Worm (Caenorhabditis elegans) whole organism, L2 larva: ENCODE measurements around the gene D2007.2.

Experiments used
- C34F6.9 ChIP-seq: fragments of 150-350 bp; optimal IDR thresholded peaks from 2 replicates; lab custom pipeline; 2014; ENCODE audit warnings: missing biosample characterization, missing genetic modification characterization
- F13H6.1 ChIP-seq: sonication (generic microtip); optimal IDR thresholded peaks from 2 replicates; lab custom pipeline; 2016; ENCODE audit warnings: missing genetic modification characterization, missing compliant biosample characterization
- R02D3.7 ChIP-seq: fragments of 150-350 bp; optimal IDR thresholded peaks from 2 replicates; lab custom pipeline; 2014; ENCODE audit warnings: missing biosample characterization, missing genetic modification characterization
- alr-1 ChIP-seq: fragments of 150-350 bp; optimal IDR thresholded peaks from 2 replicates; lab custom pipeline; 2014; ENCODE audit warnings: missing biosample characterization, missing genetic modification characterization
- aly-2 ChIP-seq: fragments of 150-350 bp; optimal IDR thresholded peaks from 2 replicates; lab custom pipeline; 2014; ENCODE audit warnings: missing biosample characterization, missing genetic modification characterization
- ama-1 ChIP-seq: fragments of 150-350 bp; optimal IDR thresholded peaks from 2 replicates; lab custom pipeline; 2018; ENCODE audit warnings: inconsistent platforms
- blmp-1 ChIP-seq: sonication (generic microtip); optimal IDR thresholded peaks from 2 replicates; lab custom pipeline; 2017; ENCODE audit warnings: missing genetic modification characterization, mild to moderate bottlenecking, missing compliant biosample characterization, antibody characterized with exemption, moderate library complexity; ENCODE audit not compliant: insufficient read depth
- ceh-82 ChIP-seq: fragments of 150-350 bp; optimal IDR thresholded peaks from 2 replicates; lab custom pipeline; 2014; ENCODE audit warnings: missing biosample characterization, missing genetic modification characterization
- crh-2 ChIP-seq: sonication (generic microtip); optimal IDR thresholded peaks from 2 replicates; lab custom pipeline; 2017; ENCODE audit warnings: missing biosample characterization, missing genetic modification characterization
- dmd-4 ChIP-seq: sonication (generic microtip); optimal IDR thresholded peaks from 2 replicates; lab custom pipeline; 2017; ENCODE audit warnings: missing biosample characterization, missing genetic modification characterization
- egl-27 ChIP-seq: sonication (generic microtip); optimal IDR thresholded peaks from 3 replicates; lab custom pipeline; 2017; ENCODE audit warnings: missing biosample characterization, missing genetic modification reagents, missing genetic modification characterization
- elt-1 ChIP-seq: fragments of 150-350 bp; optimal IDR thresholded peaks from 2 replicates; lab custom pipeline; 2014; ENCODE audit warnings: missing biosample characterization, missing genetic modification characterization
- elt-3 ChIP-seq: sonication (generic microtip); optimal IDR thresholded peaks from 2 replicates; lab custom pipeline; 2017; ENCODE audit warnings: missing biosample characterization, missing genetic modification characterization
- fos-1 ChIP-seq: fragments of 150-350 bp; optimal IDR thresholded peaks from 2 replicates; lab custom pipeline; 2014; ENCODE audit warnings: missing biosample characterization, missing genetic modification characterization
- gmeb-1 ChIP-seq: fragments of 150-350 bp; optimal IDR thresholded peaks from 2 replicates; lab custom pipeline; 2014; ENCODE audit warnings: missing biosample characterization, missing genetic modification characterization
- lin-11 ChIP-seq: fragments of 150-350 bp; sonication (generic microtip); optimal IDR thresholded peaks from 2 replicates; lab custom pipeline; 2014; ENCODE audit warnings: missing biosample characterization, missing genetic modification characterization, inconsistent platforms, mixed read lengths
- lin-13 ChIP-seq: fragments of 150-350 bp; optimal IDR thresholded peaks from 2 replicates; lab custom pipeline; 2014; ENCODE audit warnings: missing biosample characterization, missing genetic modification reagents, missing genetic modification characterization
- lsy-2 ChIP-seq, 2 experiments: fragments of 150-350 bp in 1 of 2; sonication (generic microtip) in 1 of 2; optimal IDR thresholded peaks; 2 replicates each; lab custom pipeline; 2014 to 2017; ENCODE audit warnings: missing biosample characterization in 2 of 2, missing genetic modification characterization in 2 of 2
- mab-5 ChIP-seq: fragments of 150-350 bp; optimal IDR thresholded peaks from 2 replicates; lab custom pipeline; 2014; ENCODE audit warnings: missing biosample characterization, missing genetic modification characterization
- mbf-1 ChIP-seq: sonication (generic microtip); optimal IDR thresholded peaks from 2 replicates; lab custom pipeline; 2017; ENCODE audit warnings: missing biosample characterization, missing genetic modification characterization
- mdl-1 ChIP-seq, 2 experiments: fragments of 150-350 bp in 1 of 2; sonication (generic microtip) in 1 of 2; optimal IDR thresholded peaks; 2 replicates each; lab custom pipeline; 2017; ENCODE audit warnings: missing biosample characterization in 2 of 2, missing genetic modification characterization in 2 of 2
- nhr-10 ChIP-seq: sonication (generic microtip); optimal IDR thresholded peaks from 2 replicates; lab custom pipeline; 2017; ENCODE audit warnings: missing biosample characterization, missing genetic modification characterization
- nhr-11 ChIP-seq: fragments of 150-350 bp; optimal IDR thresholded peaks from 2 replicates; lab custom pipeline; 2014; ENCODE audit warnings: missing biosample characterization, missing genetic modification characterization
- nhr-12 ChIP-seq: fragments of 150-350 bp; optimal IDR thresholded peaks from 2 replicates; lab custom pipeline; 2014; ENCODE audit warnings: missing biosample characterization, missing genetic modification characterization
- nhr-129 ChIP-seq: fragments of 150-350 bp; optimal IDR thresholded peaks from 2 replicates; lab custom pipeline; 2014; ENCODE audit warnings: missing biosample characterization, missing genetic modification characterization
- nhr-21 ChIP-seq: fragments of 150-350 bp; optimal IDR thresholded peaks from 2 replicates; lab custom pipeline; 2014; ENCODE audit warnings: missing biosample characterization, missing genetic modification characterization
- nhr-23 ChIP-seq: fragments of 150-350 bp; optimal IDR thresholded peaks from 2 replicates; lab custom pipeline; 2014; ENCODE audit warnings: missing biosample characterization, missing genetic modification reagents, missing genetic modification characterization
- nhr-25 ChIP-seq: fragments of 150-350 bp; sonication (generic microtip); optimal IDR thresholded peaks from 3 replicates; lab custom pipeline; 2014; ENCODE audit warnings: missing biosample characterization, missing genetic modification characterization
- nhr-6 ChIP-seq: fragments of 150-350 bp; optimal IDR thresholded peaks from 2 replicates; lab custom pipeline; 2014; ENCODE audit warnings: missing biosample characterization, missing genetic modification characterization
- peb-1 ChIP-seq: fragments of 150-350 bp; optimal IDR thresholded peaks from 2 replicates; lab custom pipeline; 2014; ENCODE audit warnings: missing biosample characterization, missing genetic modification characterization
- sma-3 ChIP-seq: sonication (generic microtip); optimal IDR thresholded peaks from 2 replicates; lab custom pipeline; 2016; ENCODE audit warnings: missing genetic modification reagents, missing genetic modification characterization, missing compliant biosample characterization
- sma-9 ChIP-seq, 2 experiments: fragments of 150-350 bp in 1 of 2; sonication (generic microtip) in 1 of 2; optimal IDR thresholded peaks; 2 replicates each; lab custom pipeline; 2014 to 2016; ENCODE audit warnings: missing genetic modification characterization in 2 of 2, mild to moderate bottlenecking in 1 of 2, missing biosample characterization in 1 of 2, missing compliant biosample characterization in 1 of 2, missing genetic modification reagents in 1 of 2, moderate library complexity in 1 of 2
- unc-39 ChIP-seq: fragments of 150-350 bp; optimal IDR thresholded peaks from 2 replicates; lab custom pipeline; 2014; ENCODE audit warnings: missing biosample characterization, missing genetic modification characterization
- unc-55 ChIP-seq: fragments of 150-350 bp; sonication (generic microtip); optimal IDR thresholded peaks from 3 replicates; lab custom pipeline; 2014; ENCODE audit warnings: missing biosample characterization, missing genetic modification reagents, missing genetic modification characterization
- unc-62 ChIP-seq: fragments of 150-350 bp; optimal IDR thresholded peaks from 2 replicates; lab custom pipeline; 2014; ENCODE audit warnings: missing biosample characterization, missing genetic modification reagents, missing genetic modification characterization
- ztf-4 ChIP-seq: fragments of 150-350 bp; optimal IDR thresholded peaks from 2 replicates; lab custom pipeline; 2014; ENCODE audit warnings: missing biosample characterization, missing genetic modification characterization

The D2007.2 gene

ce11 chrIII:8117155-8117554, 31.6 kb upstream of the D2007.2 start:
- no peak for TF ChIP-seq C34F6.9
- no peak for TF ChIP-seq nhr-25
- TF ChIP-seq, all 48 proteins: peak for 0

- TF ChIP-seq elt-1 (tag; lab: Kevin White, UChicago) (no peak), lsy-2 (tag; optimal IDR thresholded peaks at IDR 0.05; lab: Kevin White, UChicago) (no peak), nhr-10 (tag; lab: Kevin White, UChicago) (no peak), sma-3 (GFP tag; lab: Kevin White, UChicago) (no peak), aly-2 (tag; lab: Kevin White, UChicago) (no peak), elt-3 (no peak), unc-39 (no peak), mbf-1 (no peak), ceh-82 (tag; lab: Kevin White, UChicago) (no peak), crh-2 (tag; lab: Kevin White, UChicago) (no peak)
These were observed 27.6 kb upstream of the D2007.2 start, which contains the start of gene gei-8 for ce11 chrIII:8121132-8121531. Gene gei-8 (minus strand): TSS chrIII:8121232.

- TF ChIP-seq lin-11 (tag; lab: Kevin White, UChicago) (peak; percentile 12), peb-1 (tag; lab: Kevin White, UChicago) (no peak), alr-1 (tag; lab: Kevin White, UChicago) (no peak), lsy-2 (tag; optimal IDR thresholded peaks at IDR 0.05; lab: Kevin White, UChicago) (peak in 1 of 2 experiments; percentile 55), blmp-1 (tag; lab: Kevin White, UChicago) (no peak), R02D3.7 (tag; lab: Kevin White, UChicago) (no peak), nhr-12 (tag; lab: Kevin White, UChicago) (no peak), nhr-21 (tag; lab: Kevin White, UChicago) (peak; percentile 63), nhr-23 (no peak), mdl-1 (tag; optimal IDR thresholded peaks at IDR 0.05; lab: Kevin White, UChicago) (no peak)
These were observed 26.8 kb upstream of the D2007.2 start for ce11 chrIII:8121923-8122322.

ce11 chrIII:8124323-8124722, 24.4 kb upstream of the D2007.2 start:
- TF ChIP-seq nhr-21 (tag; lab: Kevin White, UChicago) (peak; percentile 72), nhr-10 (tag; lab: Kevin White, UChicago) (no peak), unc-39 (no peak), sma-9 (GFP tag; optimal IDR thresholded peaks at IDR 0.05; lab: Kevin White, UChicago) (peak; percentile 87), sma-9 (tag; optimal IDR thresholded peaks at IDR 0.05; lab: Kevin White, UChicago) (no peak), gmeb-1 (tag; lab: Kevin White, UChicago) (peak; percentile 37), blmp-1 (tag; lab: Kevin White, UChicago) (no peak), mab-5 (tag; lab: Kevin White, UChicago) (peak; percentile 29), elt-1 (tag; lab: Kevin White, UChicago) (no peak), egl-27 (peak; percentile 34), F13H6.1 (tag; lab: Kevin White, UChicago) (peak; percentile 80), dmd-4 (no peak), ama-1 (no peak), nhr-129 (peak; percentile 68), lin-13 (GFP tag; lab: Kevin White, UChicago) (peak; percentile 82), lsy-2 (tag; optimal IDR thresholded peaks at IDR 0.05; lab: Kevin White, UChicago) (peak; percentile 20 to 89), unc-62 (no peak), mbf-1 (no peak), fos-1 (tag; lab: Kevin White, UChicago) (peak; percentile 86), nhr-6 (tag; lab: Kevin White, UChicago) (peak; percentile 50), C34F6.9 (peak; percentile 92), mdl-1 (tag; optimal IDR thresholded peaks at IDR 0.05; lab: Kevin White, UChicago) (peak in 1 of 2 experiments; percentile 46), nhr-25 (peak; percentile 88), crh-2 (tag; lab: Kevin White, UChicago) (peak; percentile 90), unc-55 (GFP tag; lab: Kevin White, UChicago) (peak; percentile 83)

ce11 chrIII:8125234-8125633, 23.5 kb upstream of the D2007.2 start:
- TF ChIP-seq egl-27 = peak; percentile 53
- peak; percentile 71 for TF ChIP-seq C34F6.9
- no peak for TF ChIP-seq R02D3.7 (tag; lab: Kevin White, UChicago)
- no peak for TF ChIP-seq nhr-23
- TF ChIP-seq unc-55 (GFP tag; lab: Kevin White, UChicago) = peak; percentile 89
- TF ChIP-seq ztf-4 = peak; percentile 40
- TF ChIP-seq lsy-2 (tag; optimal IDR thresholded peaks at IDR 0.05; lab: Kevin White, UChicago) = peak; percentile 62 to 81
- TF ChIP-seq alr-1 (tag; lab: Kevin White, UChicago) = no peak
- peak; percentile 72 for TF ChIP-seq fos-1 (tag; lab: Kevin White, UChicago)
- TF ChIP-seq nhr-11 (tag; lab: Kevin White, UChicago) = no peak
- peak; percentile 85 for TF ChIP-seq crh-2 (tag; lab: Kevin White, UChicago)
- peak; percentile 36 for TF ChIP-seq lin-13 (GFP tag; lab: Kevin White, UChicago)
- TF ChIP-seq F13H6.1 (tag; lab: Kevin White, UChicago) = peak; percentile 67
- TF ChIP-seq ama-1 = no peak
- peak; percentile 38 for TF ChIP-seq sma-3 (GFP tag; lab: Kevin White, UChicago)
- peak; percentile 85 for TF ChIP-seq sma-9 (GFP tag; optimal IDR thresholded peaks at IDR 0.05; lab: Kevin White, UChicago)
- TF ChIP-seq sma-9 (tag; optimal IDR thresholded peaks at IDR 0.05; lab: Kevin White, UChicago) = no peak
- peak; percentile 80 for TF ChIP-seq nhr-6 (tag; lab: Kevin White, UChicago)
- TF ChIP-seq nhr-25 = peak; percentile 26
- TF ChIP-seq nhr-129 = peak; percentile 63
- TF ChIP-seq nhr-21 (tag; lab: Kevin White, UChicago) = peak; percentile 34
- TF ChIP-seq lin-11 (tag; lab: Kevin White, UChicago) = no peak
- TF ChIP-seq gmeb-1 (tag; lab: Kevin White, UChicago) = peak; percentile 32
